Worm (Caenorhabditis elegans) whole organism, midembryonic: ENCODE results near the gene abf-3.
"Not testable (repeated sequence)": the region's sequence is repeated elsewhere in the genome, so short reads cannot be mapped to it uniquely, and the experiment has no call there.

Experiments
- T22C8.4 ChIP-seq: fragments of 200-800 bp; sonication (Bioruptor generic); IDR thresholded peaks from 2 replicates; pipeline ENCODE4 v1.3.6; 2022; ENCODE audit warnings: missing genetic modification characterization, missing compliant biosample characterization
- cog-1 ChIP-seq: sonication (generic microtip); optimal IDR thresholded peaks from 2 replicates; lab custom pipeline; 2016; ENCODE audit warnings: missing genetic modification characterization, missing compliant biosample characterization
- flt-1 ChIP-seq: fragments of 200-800 bp; sonication (Bioruptor generic); IDR thresholded peaks from 2 replicates; pipeline ENCODE4 v1.3.6; 2022; ENCODE audit warnings: missing genetic modification characterization, missing compliant biosample characterization
- klf-2 ChIP-seq: fragments of 200-800 bp; sonication (Bioruptor generic); conservative IDR thresholded peaks from 2 replicates; pipeline ENCODE4 v1.3.6; 2022; ENCODE audit warnings: missing genetic modification reagents, missing genetic modification characterization, missing compliant biosample characterization
- med-1 ChIP-seq: sonication (generic microtip); optimal IDR thresholded peaks from 2 replicates; lab custom pipeline; 2017; ENCODE audit warnings: missing genetic modification characterization, mild to moderate bottlenecking, missing compliant biosample characterization, antibody characterized with exemption, missing genetic modification reagents; ENCODE audit not compliant: insufficient read depth
- ref-1 ChIP-seq: fragments of 200-800 bp; sonication (Bioruptor generic); conservative IDR thresholded peaks from 2 replicates; pipeline ENCODE4 v1.3.6; 2022; ENCODE audit warnings: missing genetic modification reagents, missing genetic modification characterization, missing compliant biosample characterization
- tab-1 ChIP-seq: fragments of 200-800 bp; sonication (Bioruptor generic); IDR thresholded peaks from 2 replicates; pipeline ENCODE4 v1.3.6; 2022; ENCODE audit warnings: missing genetic modification characterization, missing compliant biosample characterization
- ztf-23 ChIP-seq: fragments of 200-800 bp; sonication (Bioruptor generic); IDR thresholded peaks from 2 replicates; pipeline ENCODE4 v1.3.6; 2022; ENCODE audit warnings: missing genetic modification reagents, missing genetic modification characterization, missing compliant biosample characterization
- ztf-29 ChIP-seq: fragments of 200-800 bp; sonication (Bioruptor generic); IDR thresholded peaks from 2 replicates; pipeline ENCODE4 v1.3.6; 2022; ENCODE audit warnings: missing genetic modification reagents, missing genetic modification characterization, missing compliant biosample characterization

Gene abf-3

ce11 chrV:15809543-15809942 is 8.1 kb downstream of the abf-3 start, which contains the start of gene srsx-36:
Gene srsx-36 (minus strand): TSS chrV:15809643.
- no peak for TF ChIP-seq cog-1 (tag; lab: Kevin White, UChicago)
- TF ChIP-seq ztf-23 = no peak
- TF ChIP-seq flt-1 (GFP tag; lab: Robert Waterston, UW) = no peak
- TF ChIP-seq T22C8.4 (GFP tag; lab: Robert Waterston, UW) = no peak
- TF ChIP-seq tab-1 (GFP tag; lab: Robert Waterston, UW) = no peak
- no peak for TF ChIP-seq med-1
- no peak for TF ChIP-seq klf-2 (GFP tag; lab: Robert Waterston, UW)

- not testable (repeated sequence) for TF ChIP-seq T22C8.4 (GFP tag; lab: Robert Waterston, UW); med-1; klf-2 (GFP tag; lab: Robert Waterston, UW)
Measured at ce11 chrV:15807420-15807819, 10.2 kb downstream of the abf-3 start, which contains the start of gene srsx-38. Gene srsx-38 (minus strand): TSS chrV:15807520.

- TF ChIP-seq med-1; ztf-29 (GFP tag; lab: Robert Waterston, UW); ref-1: not testable (repeated sequence)
Measured at ce11 chrV:15803748-15804147, 13.9 kb downstream of the abf-3 start, which contains the start of gene T26E4.18. Gene T26E4.18 (minus strand): TSS chrV:15803848.

- TF ChIP-seq tab-1 (GFP tag; lab: Robert Waterston, UW); ztf-23; ref-1: not testable (repeated sequence)
Measured at ce11 chrV:15803079-15803478, 14.6 kb downstream of the abf-3 start, which contains the start of gene srd-27. Gene srd-27 (plus strand): TSS chrV:15803379.

ce11 chrV:15802623-15803022 is 15.0 kb downstream of the abf-3 start, which contains the start of gene T26E4.9:
Gene T26E4.9 (minus strand): TSS chrV:15802723.
- TF ChIP-seq T22C8.4 (GFP tag; lab: Robert Waterston, UW); klf-2 (GFP tag; lab: Robert Waterston, UW); med-1: not testable (repeated sequence)

- TF ChIP-seq ztf-23 (no peak), T22C8.4 (GFP tag; lab: Robert Waterston, UW) (no peak), tab-1 (GFP tag; lab: Robert Waterston, UW) (no peak), ztf-29 (GFP tag; lab: Robert Waterston, UW) (no peak), med-1 (no peak), klf-2 (GFP tag; lab: Robert Waterston, UW) (no peak), cog-1 (tag; lab: Kevin White, UChicago) (no peak), flt-1 (GFP tag; lab: Robert Waterston, UW) (no peak), ref-1 (no peak)
Measured at ce11 chrV:15798108-15798507, 19.5 kb downstream of the abf-3 start, which contains the start of gene T26E4.10. Gene T26E4.10 (minus strand): TSS chrV:15798208.

- no peak for TF ChIP-seq med-1
- TF ChIP-seq cog-1 (tag; lab: Kevin White, UChicago) = no peak
- TF ChIP-seq T22C8.4 (GFP tag; lab: Robert Waterston, UW) = no peak
Measured at ce11 chrV:15796087-15796486, 21.6 kb downstream of the abf-3 start, which contains the start of gene nhr-223. Gene nhr-223 (plus strand): TSS chrV:15796387.

ce11 chrV:15793270-15793669 is 24.4 kb downstream of the abf-3 start, which contains the start of gene T26E4.7:
Gene T26E4.7 (plus strand): TSS chrV:15793570.
- TF ChIP-seq cog-1 (tag; lab: Kevin White, UChicago) (no peak), tab-1 (GFP tag; lab: Robert Waterston, UW) (no peak), flt-1 (GFP tag; lab: Robert Waterston, UW) (no peak), ztf-29 (GFP tag; lab: Robert Waterston, UW) (no peak), ztf-23 (no peak), ref-1 (no peak), T22C8.4 (GFP tag; lab: Robert Waterston, UW) (no peak), klf-2 (GFP tag; lab: Robert Waterston, UW) (no peak), med-1 (no peak)

- TF ChIP-seq klf-2 (GFP tag; lab: Robert Waterston, UW) (no peak), T22C8.4 (GFP tag; lab: Robert Waterston, UW) (no peak), ztf-29 (GFP tag; lab: Robert Waterston, UW) (no peak), cog-1 (tag; lab: Kevin White, UChicago) (no peak), tab-1 (GFP tag; lab: Robert Waterston, UW) (no peak), ztf-23 (no peak), ref-1 (no peak)
Measured at ce11 chrV:15792409-15792808, 25.2 kb downstream of the abf-3 start, which contains the start of gene T26E4.4. Gene T26E4.4 (minus strand): TSS chrV:15792509.

- no peak for TF ChIP-seq ztf-23
- no peak for TF ChIP-seq cog-1 (tag; lab: Kevin White, UChicago)
- no peak for TF ChIP-seq T22C8.4 (GFP tag; lab: Robert Waterston, UW)
- no peak for TF ChIP-seq ztf-29 (GFP tag; lab: Robert Waterston, UW)
- no peak for TF ChIP-seq flt-1 (GFP tag; lab: Robert Waterston, UW)
- TF ChIP-seq med-1 = no peak
- no peak for TF ChIP-seq tab-1 (GFP tag; lab: Robert Waterston, UW)
- TF ChIP-seq klf-2 (GFP tag; lab: Robert Waterston, UW) = no peak
- no peak for TF ChIP-seq ref-1
Measured at ce11 chrV:15782494-15782893, 35.2 kb downstream of the abf-3 start, which contains the start of gene T26E4.3. Gene T26E4.3 (plus strand): TSS chrV:15782794.

ce11 chrV:15781086-15781485 is 36.6 kb downstream of the abf-3 start, which contains the start of gene T26E4.2:
Gene T26E4.2 (plus strand): TSS chrV:15781386.
- TF ChIP-seq flt-1 (GFP tag; lab: Robert Waterston, UW) (no peak), med-1 (no peak), ztf-23 (no peak), tab-1 (GFP tag; lab: Robert Waterston, UW) (no peak), T22C8.4 (GFP tag; lab: Robert Waterston, UW) (no peak), ztf-29 (GFP tag; lab: Robert Waterston, UW) (no peak), cog-1 (tag; lab: Kevin White, UChicago) (no peak)
